Fruit fly (Drosophila melanogaster) whole organism, embryonic: ENCODE measurements around the gene Polr3F.

Source experiments
- Asciz ChIP-seq: fragments of 200-800 bp; sonication (Bioruptor generic); optimal IDR thresholded peaks from 2 replicates; lab custom pipeline; 2017; ENCODE audit warnings: missing biosample characterization, mild to moderate bottlenecking, missing genetic modification characterization, missing genetic modification reagents
- Awh ChIP-seq: fragments of 200-800 bp; sonication (Bioruptor generic); IDR thresholded peaks from 2 replicates; pipeline ENCODE4, ENCODE4 v1.3.6; 2022; ENCODE audit warnings: missing biosample characterization, missing genetic modification characterization
- CG10979 ChIP-seq: fragments of 200-800 bp; sonication (Bioruptor generic); optimal IDR thresholded peaks from 2 replicates; lab custom pipeline; 2018; ENCODE audit warnings: missing biosample characterization, mild to moderate bottlenecking, missing genetic modification characterization, moderate library complexity
- CG12104 ChIP-seq: fragments of 200-800 bp; sonication (Bioruptor generic); optimal IDR thresholded peaks from 3 replicates; lab custom pipeline; 2016; ENCODE audit warnings: missing biosample characterization, missing genetic modification characterization
- CG12155 ChIP-seq: fragments of 200-800 bp; sonication (Bioruptor generic); optimal IDR thresholded peaks from 3 replicates; lab custom pipeline; 2016; ENCODE audit warnings: missing biosample characterization, missing genetic modification characterization
- CG13775 ChIP-seq: fragments of 200-800 bp; sonication (Bioruptor generic); optimal IDR thresholded peaks from 3 replicates; lab custom pipeline; 2017; ENCODE audit warnings: missing biosample characterization, mild to moderate bottlenecking, missing genetic modification characterization
- CG14014 ChIP-seq: fragments of 200-800 bp; sonication (Bioruptor generic); IDR thresholded peaks from 2 replicates; pipeline ENCODE4 v1.3.6; 2022; ENCODE audit warnings: missing biosample characterization, missing genetic modification characterization
- CG14050 ChIP-seq: fragments of 200-800 bp; sonication (Bioruptor generic); IDR thresholded peaks from 3 replicates; pipeline ENCODE4 v1.3.6; 2022; ENCODE audit warnings: missing biosample characterization, missing genetic modification characterization
- CG15696 ChIP-seq: fragments of 200-800 bp; sonication (Bioruptor generic); optimal IDR thresholded peaks from 2 replicates; lab custom pipeline; 2019; ENCODE audit warnings: missing biosample characterization, mild to moderate bottlenecking, missing genetic modification characterization, moderate library complexity
- CG17568 ChIP-seq: fragments of 200-800 bp; sonication (Bioruptor generic); optimal IDR thresholded peaks from 2 replicates; lab custom pipeline; 2018; ENCODE audit warnings: missing biosample characterization, mild to moderate bottlenecking, missing genetic modification characterization, moderate library complexity
- CG17612 ChIP-seq: fragments of 200-800 bp; sonication (Bioruptor generic); IDR thresholded peaks from 2 replicates; pipeline ENCODE4 v1.3.6; 2022; ENCODE audit warnings: missing biosample characterization, missing genetic modification characterization
- CG17829 ChIP-seq: fragments of 200-800 bp; optimal IDR thresholded peaks from 2 replicates; lab custom pipeline; 2019; ENCODE audit warnings: missing biosample characterization, mild to moderate bottlenecking, missing genetic modification characterization, moderate library complexity
- CG1832 ChIP-seq: fragments of 200-800 bp; sonication (Bioruptor generic); optimal IDR thresholded peaks from 2 replicates; lab custom pipeline; 2017; ENCODE audit warnings: missing biosample characterization, mild to moderate bottlenecking, missing genetic modification characterization, inconsistent platforms
- CG30403 ChIP-seq: fragments of 200-800 bp; sonication (Bioruptor generic); optimal IDR thresholded peaks from 3 replicates; lab custom pipeline; 2016; ENCODE audit warnings: missing biosample characterization, missing genetic modification characterization
- CG33557 ChIP-seq: fragments of 200-800 bp; sonication (Bioruptor generic); optimal IDR thresholded peaks from 2 replicates; lab custom pipeline; 2019; ENCODE audit warnings: missing biosample characterization, mild to moderate bottlenecking, missing genetic modification characterization, moderate library complexity
- CG4617 ChIP-seq: fragments of 200-800 bp; sonication (Bioruptor generic); optimal IDR thresholded peaks from 3 replicates; lab custom pipeline; 2016; ENCODE audit warnings: missing biosample characterization, missing genetic modification characterization, borderline replicate concordance
- CG7556 ChIP-seq: fragments of 200-800 bp; sonication (Bioruptor generic); optimal IDR thresholded peaks from 2 replicates; lab custom pipeline; 2017; ENCODE audit warnings: missing biosample characterization, mild to moderate bottlenecking, missing genetic modification characterization
- CG8478 ChIP-seq: fragments of >200 bp; optimal IDR thresholded peaks from 2 replicates; lab custom pipeline; 2018
- D19B ChIP-seq: fragments of 200-800 bp; sonication (Bioruptor generic); optimal IDR thresholded peaks from 2 replicates; lab custom pipeline; 2017; ENCODE audit warnings: missing biosample characterization, mild to moderate bottlenecking, missing genetic modification characterization
- Dad ChIP-seq: fragments of 200-800 bp; sonication (Bioruptor generic); optimal IDR thresholded peaks from 3 replicates; lab custom pipeline; 2016; ENCODE audit warnings: missing biosample characterization, missing genetic modification characterization
- Deaf1 ChIP-seq: fragments of 200-800 bp; optimal IDR thresholded peaks from 3 replicates; lab custom pipeline; 2019; ENCODE audit warnings: missing biosample characterization, mild to moderate bottlenecking, missing genetic modification characterization, moderate library complexity
- ERR ChIP-seq: fragments of 200-800 bp; sonication (Bioruptor generic); optimal IDR thresholded peaks from 2 replicates; lab custom pipeline; 2016; ENCODE audit warnings: missing biosample characterization, missing genetic modification characterization
- MBD-R2 ChIP-seq: fragments of 200-800 bp; sonication (Bioruptor generic); IDR thresholded peaks from 2 replicates; pipeline ENCODE4 v1.3.6; 2022; ENCODE audit warnings: missing biosample characterization, missing genetic modification characterization
- Meics ChIP-seq: fragments of 200-800 bp; sonication (Bioruptor generic); optimal IDR thresholded peaks from 2 replicates; lab custom pipeline; 2017; ENCODE audit warnings: missing biosample characterization, mild to moderate bottlenecking, missing genetic modification characterization
- Nf-YC ChIP-seq: fragments of 200-800 bp; optimal IDR thresholded peaks from 3 replicates; lab custom pipeline; 2019; ENCODE audit warnings: missing biosample characterization, mild to moderate bottlenecking, missing genetic modification characterization, moderate library complexity
- Trl ChIP-seq, 3 experiments: fragments of >200 bp in 2 of 3; fragments of 200-800 bp in 1 of 3; sonication (Bioruptor generic) in 1 of 3; optimal IDR thresholded peaks; 2 replicates in 1 of 3; 3 replicates in 2 of 3; lab custom pipeline; 2016 to 2017; ENCODE audit warnings: missing biosample characterization in 1 of 3, missing genetic modification characterization in 1 of 3
- Xbp1 ChIP-seq: fragments of 200-800 bp; sonication (Bioruptor generic); optimal IDR thresholded peaks from 3 replicates; lab custom pipeline; 2016; ENCODE audit warnings: missing biosample characterization, mild to moderate bottlenecking, missing genetic modification characterization
- Xrp1 ChIP-seq: fragments of 200-800 bp; sonication (Bioruptor generic); IDR thresholded peaks from 2 replicates; pipeline ENCODE4 v1.3.6; 2022; ENCODE audit warnings: missing biosample characterization, missing genetic modification characterization
- crp ChIP-seq, 2 experiments: fragments of 200-800 bp; sonication (Bioruptor generic); optimal IDR thresholded peaks; 2 replicates in 1 of 2; 3 replicates in 1 of 2; lab custom pipeline; 2017; ENCODE audit warnings: missing biosample characterization in 2 of 2, missing genetic modification characterization in 2 of 2, mild to moderate bottlenecking in 1 of 2, moderate library complexity in 1 of 2
- dan ChIP-seq: fragments of 200-800 bp; sonication (Bioruptor generic); IDR thresholded peaks from 2 replicates; pipeline ENCODE4 v1.3.6; 2022; ENCODE audit warnings: missing biosample characterization, missing genetic modification characterization
- dpn ChIP-seq, 2 experiments: fragments of 200-800 bp; sonication (Bioruptor generic); optimal IDR thresholded peaks; 3 replicates each; lab custom pipeline; 2016; ENCODE audit warnings: missing biosample characterization in 2 of 2, missing genetic modification characterization in 2 of 2
- exex ChIP-seq: fragments of 200-800 bp; sonication (Bioruptor generic); optimal IDR thresholded peaks from 4 replicates; lab custom pipeline; 2018; ENCODE audit warnings: missing biosample characterization, mild to moderate bottlenecking, missing genetic modification characterization, moderate library complexity
- gem ChIP-seq: fragments of 200-800 bp; sonication (Bioruptor generic); optimal IDR thresholded peaks from 2 replicates; lab custom pipeline; 2019; ENCODE audit warnings: missing biosample characterization, mild to moderate bottlenecking, missing genetic modification characterization, moderate library complexity
- grau ChIP-seq: fragments of 200-800 bp; optimal IDR thresholded peaks from 3 replicates; lab custom pipeline; 2019; ENCODE audit warnings: missing biosample characterization, mild to moderate bottlenecking, missing genetic modification characterization, moderate library complexity
- gsb ChIP-seq: fragments of 200-800 bp; sonication (Bioruptor generic); IDR thresholded peaks from 2 replicates; pipeline ENCODE4 v1.3.6; 2022; ENCODE audit warnings: missing biosample characterization, missing genetic modification characterization
- h ChIP-seq: fragments of >200 bp; optimal IDR thresholded peaks from 2 replicates; lab custom pipeline; 2017
- hkb ChIP-seq, 2 experiments: fragments of 200-800 bp in 1 of 2; fragments of >200 bp in 1 of 2; sonication (Bioruptor generic) in 1 of 2; IDR thresholded peaks in 1 of 2; optimal IDR thresholded peaks in 1 of 2; 2 replicates each; pipeline versions ENCODE4 v1.3.6 to Lab custom; 2017 to 2022; ENCODE audit warnings: missing biosample characterization in 1 of 2, missing genetic modification characterization in 1 of 2
- ind ChIP-seq: fragments of 200-800 bp; sonication (Bioruptor generic); optimal IDR thresholded peaks from 3 replicates; lab custom pipeline; 2016; ENCODE audit warnings: missing biosample characterization, missing genetic modification characterization
- lbe ChIP-seq: fragments of 200-800 bp; sonication (Bioruptor generic); optimal IDR thresholded peaks from 2 replicates; lab custom pipeline; 2016; ENCODE audit warnings: missing biosample characterization, mild to moderate bottlenecking, missing genetic modification characterization
- mld ChIP-seq: fragments of 200-800 bp; sonication (Bioruptor generic); IDR thresholded peaks from 3 replicates; pipeline ENCODE4 v1.3.6; 2022; ENCODE audit warnings: missing biosample characterization, missing genetic modification characterization; ENCODE audit not compliant: partially characterized antibody
- pfk ChIP-seq: fragments of 200-800 bp; sonication (Bioruptor generic); optimal IDR thresholded peaks from 2 replicates; lab custom pipeline; 2018; ENCODE audit warnings: missing biosample characterization, mild to moderate bottlenecking, missing genetic modification characterization, moderate library complexity
- phol ChIP-seq: fragments of 200-800 bp; sonication (Bioruptor generic); optimal IDR thresholded peaks from 3 replicates; lab custom pipeline; 2018; ENCODE audit warnings: missing biosample characterization, mild to moderate bottlenecking, missing genetic modification characterization, moderate library complexity
- repo ChIP-seq: fragments of 200-800 bp; sonication (Bioruptor generic); optimal IDR thresholded peaks from 2 replicates; lab custom pipeline; 2016; ENCODE audit warnings: missing biosample characterization, missing genetic modification characterization
- stc ChIP-seq: fragments of 200-800 bp; sonication (Bioruptor generic); IDR thresholded peaks from 2 replicates; pipeline ENCODE4 v1.3.6; 2022; ENCODE audit warnings: missing biosample characterization, missing genetic modification characterization
- stwl ChIP-seq: fragments of 200-800 bp; sonication (Bioruptor generic); optimal IDR thresholded peaks from 3 replicates; lab custom pipeline; 2018; ENCODE audit warnings: missing biosample characterization, mild to moderate bottlenecking, missing genetic modification characterization, moderate library complexity
- trem ChIP-seq: fragments of 200-800 bp; optimal IDR thresholded peaks from 3 replicates; lab custom pipeline; 2019; ENCODE audit warnings: missing biosample characterization, mild to moderate bottlenecking, missing genetic modification characterization, moderate library complexity
- wek ChIP-seq: fragments of 200-800 bp; sonication (Bioruptor generic); optimal IDR thresholded peaks from 3 replicates; lab custom pipeline; 2018; ENCODE audit warnings: missing biosample characterization, mild to moderate bottlenecking, missing genetic modification characterization, moderate library complexity

Polr3F gene

dm6 chr3R:22367126-22368076, at the start of gene Polr3F, which contains the start of gene PyK (continued):
- TF ChIP-seq ind (GFP tag; lab: Kevin White, UChicago) (peak; percentile 14), wek (peak; percentile 96), hkb (optimal IDR thresholded peaks at IDR 0.05; lab: Kevin White, UChicago) (no peak), hkb (GFP tag; IDR thresholded peaks at IDR 0.05; lab: Robert Waterston, UW) (peak; percentile 28), exex (peak; percentile 10), Deaf1 (peak; percentile 2), CG14050 (GFP tag; lab: Robert Waterston, UW) (no peak), MBD-R2 (peak; percentile 71; the same call in 1 of the 2 replicates), Trl (optimal IDR thresholded peaks at IDR 0.05; lab: Kevin White, UChicago) (no peak), Trl (GFP tag; optimal IDR thresholded peaks at IDR 0.05; lab: Kevin White, UChicago) (no peak), ERR (GFP tag; lab: Kevin White, UChicago) (peak; percentile 93), pfk (no peak), grau (tag; lab: Kevin White, UChicago) (peak; percentile 51), repo (GFP tag; lab: Kevin White, UChicago) (no peak), CG12155 (GFP tag; lab: Kevin White, UChicago) (peak; percentile 5), Dad (peak; percentile 8), CG8478 (lab: Kevin White, UChicago) (no peak), CG17612 (GFP tag; lab: Robert Waterston, UW) (no peak), stwl (tag; lab: Kevin White, UChicago) (peak; percentile 55), Awh (GFP tag; lab: Robert Waterston, UW) (no peak), CG14014 (GFP tag; lab: Robert Waterston, UW) (peak; percentile 48; the same call in 1 of the 2 replicates), mld (0 out of 3 replicates have a peak, but pooled peaks have one; percentile 24), trem (peak; percentile 57), crp (GFP tag; optimal IDR thresholded peaks at IDR 0.05; lab: Kevin White, UChicago) (peak in 1 of 2 experiments; percentile 65), Xrp1 (GFP tag; lab: Robert Waterston, UW) (peak; percentile 20; the same call in 1 of the 2 replicates), gsb (GFP tag; lab: Robert Waterston, UW) (no peak), h (no peak), CG17829 (tag; lab: Kevin White, UChicago) (peak; percentile 26), Xbp1 (GFP tag; lab: Kevin White, UChicago) (peak; percentile 30), Meics (GFP tag; lab: Kevin White, UChicago) (peak; percentile 44), dan (GFP tag; lab: Robert Waterston, UW) (no peak), dpn (GFP tag; optimal IDR thresholded peaks at IDR 0.05; lab: Kevin White, UChicago) (peak in 1 of 2 experiments; percentile 23), CG15696 (peak; percentile 13), CG1832 (GFP tag; lab: Kevin White, UChicago) (no peak), phol (tag; lab: Kevin White, UChicago) (peak; percentile 47), CG12104 (GFP tag; lab: Kevin White, UChicago) (peak; percentile 29), stc (GFP tag; lab: Robert Waterston, UW) (no peak), gem (tag; lab: Kevin White, UChicago) (peak; percentile 59), D19B (GFP tag; lab: Kevin White, UChicago) (peak; percentile 6), CG17568 (peak; percentile 1), CG13775 (GFP tag; lab: Kevin White, UChicago) (peak; percentile 40), CG10979 (tag; lab: Kevin White, UChicago) (peak; percentile 1), lbe (GFP tag; lab: Kevin White, UChicago) (peak; percentile 32), CG30403 (GFP tag; lab: Kevin White, UChicago) (peak; percentile 29), CG7556 (GFP tag; lab: Kevin White, UChicago) (peak; percentile 5), Nf-YC (tag; lab: Kevin White, UChicago) (peak; percentile 50), CG33557 (GFP tag; lab: Kevin White, UChicago) (peak; percentile 19), CG4617 (peak; percentile 30), Asciz (GFP tag; lab: Kevin White, UChicago) (no peak)
